Fruit fly (Drosophila melanogaster) whole organism, embryonic: ENCODE results near the gene Ac78C.
A peak's percentile ranks its signal among the peaks of the same experiment; 100 is the strongest.

Source experiments
- CG10366 ChIP-seq: fragments of 200-800 bp; sonication (Bioruptor generic); IDR thresholded peaks from 2 replicates; pipeline ENCODE4 v1.3.6; 2022; ENCODE audit warnings: missing biosample characterization, missing genetic modification characterization
- CG10654 ChIP-seq: fragments of 200-800 bp; sonication (Bioruptor generic); optimal IDR thresholded peaks from 2 replicates; lab custom pipeline; 2016; ENCODE audit warnings: missing biosample characterization, missing genetic modification characterization
- CG11093 ChIP-seq: fragments of 200-800 bp; sonication (Bioruptor generic); IDR thresholded peaks from 3 replicates; pipeline ENCODE4 v1.3.6; 2022; ENCODE audit warnings: missing biosample characterization, missing genetic modification characterization
- CG12219 ChIP-seq: fragments of 200-800 bp; sonication (Bioruptor generic); optimal IDR thresholded peaks from 3 replicates; lab custom pipeline; 2018; ENCODE audit warnings: missing biosample characterization, mild to moderate bottlenecking, missing genetic modification characterization
- CG15269 ChIP-seq: fragments of 200-800 bp; sonication (Bioruptor generic); optimal IDR thresholded peaks from 2 replicates; lab custom pipeline; 2018; ENCODE audit warnings: missing biosample characterization, mild to moderate bottlenecking, missing genetic modification characterization, moderate library complexity
- CG15696 ChIP-seq: fragments of 200-800 bp; sonication (Bioruptor generic); optimal IDR thresholded peaks from 2 replicates; lab custom pipeline; 2019; ENCODE audit warnings: missing biosample characterization, mild to moderate bottlenecking, missing genetic modification characterization, moderate library complexity
- CG17568 ChIP-seq: fragments of 200-800 bp; sonication (Bioruptor generic); optimal IDR thresholded peaks from 2 replicates; lab custom pipeline; 2018; ENCODE audit warnings: missing biosample characterization, mild to moderate bottlenecking, missing genetic modification characterization, moderate library complexity
- CG2202 ChIP-seq: fragments of 200-800 bp; sonication (Bioruptor generic); optimal IDR thresholded peaks from 2 replicates; lab custom pipeline; 2018; ENCODE audit warnings: missing biosample characterization, mild to moderate bottlenecking, missing genetic modification characterization
- CG2889 ChIP-seq: fragments of 200-800 bp; sonication (Bioruptor generic); IDR thresholded peaks from 3 replicates; pipeline ENCODE4 v1.3.6; 2022; ENCODE audit warnings: missing biosample characterization, missing genetic modification characterization
- CG4328 ChIP-seq: fragments of 200-800 bp; sonication (Bioruptor generic); optimal IDR thresholded peaks from 3 replicates; lab custom pipeline; 2017; ENCODE audit warnings: missing biosample characterization, missing genetic modification reagents, missing genetic modification characterization
- CG4404 ChIP-seq: fragments of 200-800 bp; sonication (Bioruptor generic); IDR thresholded peaks from 2 replicates; pipeline ENCODE4 v1.3.6; 2022; ENCODE audit warnings: missing biosample characterization, missing genetic modification characterization
- CG6689 ChIP-seq: fragments of 200-800 bp; sonication (Bioruptor generic); IDR thresholded peaks from 2 replicates; pipeline ENCODE4 v1.3.6; 2022; ENCODE audit warnings: missing biosample characterization, missing genetic modification characterization
- CG7987 ChIP-seq: fragments of 200-800 bp; sonication (Bioruptor generic); optimal IDR thresholded peaks from 2 replicates; lab custom pipeline; 2018; ENCODE audit warnings: missing biosample characterization, mild to moderate bottlenecking, missing genetic modification characterization, moderate library complexity
- CG9609 ChIP-seq: fragments of 200-800 bp; sonication (Bioruptor generic); optimal IDR thresholded peaks from 3 replicates; lab custom pipeline; 2016; ENCODE audit warnings: missing biosample characterization, missing genetic modification characterization
- D19A ChIP-seq: fragments of 200-800 bp; optimal IDR thresholded peaks from 3 replicates; lab custom pipeline; 2019; ENCODE audit warnings: missing biosample characterization, mild to moderate bottlenecking, missing genetic modification characterization, moderate library complexity
- Dek ChIP-seq: fragments of 200-800 bp; sonication (Bioruptor generic); optimal IDR thresholded peaks from 3 replicates; lab custom pipeline; 2019; ENCODE audit warnings: missing biosample characterization, mild to moderate bottlenecking, missing genetic modification characterization, moderate library complexity
- Dref ChIP-seq: fragments of 200-800 bp; sonication (Bioruptor generic); IDR thresholded peaks from 2 replicates; pipeline ENCODE4 v1.3.6; 2022; ENCODE audit warnings: missing biosample characterization, missing genetic modification characterization
- Drgx ChIP-seq: fragments of 200-800 bp; sonication (Bioruptor generic); IDR thresholded peaks from 2 replicates; pipeline ENCODE4 v1.3.6; 2022; ENCODE audit warnings: missing biosample characterization, missing genetic modification characterization
- ERR ChIP-seq: fragments of 200-800 bp; sonication (Bioruptor generic); optimal IDR thresholded peaks from 2 replicates; lab custom pipeline; 2016; ENCODE audit warnings: missing biosample characterization, missing genetic modification characterization
- Eip74EF ChIP-seq, 2 experiments: fragments of 200-800 bp in 1 of 2; fragments of >200 bp in 1 of 2; sonication (Bioruptor generic) in 1 of 2; optimal IDR thresholded peaks; 2 replicates each; lab custom pipeline; 2017 to 2019; ENCODE audit warnings: missing biosample characterization in 2 of 2, missing genetic modification characterization in 2 of 2, mild to moderate bottlenecking in 1 of 2, moderate library complexity in 1 of 2
- Elba2 ChIP-seq: fragments of 200-800 bp; sonication (Bioruptor generic); optimal IDR thresholded peaks from 3 replicates; lab custom pipeline; 2016; ENCODE audit warnings: missing biosample characterization, missing genetic modification characterization
- Hr39 ChIP-seq: fragments of >200 bp; optimal IDR thresholded peaks from 2 replicates; lab custom pipeline; 2017
- Hr51 ChIP-seq, 2 experiments: fragments of 200-800 bp; sonication (Bioruptor generic); optimal IDR thresholded peaks; 2 replicates in 1 of 2; 3 replicates in 1 of 2; lab custom pipeline; 2016 to 2018; ENCODE audit warnings: missing biosample characterization in 2 of 2, missing genetic modification characterization in 2 of 2, mild to moderate bottlenecking in 1 of 2, moderate library complexity in 1 of 2
- Lhr ChIP-seq: fragments of 200-800 bp; sonication (Bioruptor generic); optimal IDR thresholded peaks from 3 replicates; lab custom pipeline; 2017; ENCODE audit warnings: mild to moderate bottlenecking, missing biosample characterization, missing genetic modification reagents, missing genetic modification characterization
- Meics ChIP-seq: fragments of 200-800 bp; sonication (Bioruptor generic); optimal IDR thresholded peaks from 2 replicates; lab custom pipeline; 2017; ENCODE audit warnings: missing biosample characterization, mild to moderate bottlenecking, missing genetic modification characterization
- Mrtf ChIP-seq: fragments of 200-800 bp; sonication (Bioruptor generic); IDR thresholded peaks from 3 replicates; pipeline ENCODE4 v1.3.6; 2022; ENCODE audit warnings: missing biosample characterization, missing genetic modification characterization
- Neu2 ChIP-seq: fragments of 200-800 bp; sonication (Bioruptor generic); optimal IDR thresholded peaks from 3 replicates; lab custom pipeline; 2016; ENCODE audit warnings: missing biosample characterization, missing genetic modification characterization, borderline replicate concordance
- Sox102F ChIP-seq: fragments of 200-800 bp; sonication (Bioruptor generic); optimal IDR thresholded peaks from 2 replicates; lab custom pipeline; 2018; ENCODE audit warnings: missing biosample characterization, mild to moderate bottlenecking, missing genetic modification characterization, moderate library complexity
- Taf1 ChIP-seq: fragments of 200-800 bp; sonication (Bioruptor generic); IDR thresholded peaks from 2 replicates; pipeline ENCODE4 v1.3.6; 2022; ENCODE audit warnings: missing biosample characterization, missing genetic modification characterization
- Xrp1 ChIP-seq: fragments of 200-800 bp; sonication (Bioruptor generic); IDR thresholded peaks from 2 replicates; pipeline ENCODE4 v1.3.6; 2022; ENCODE audit warnings: missing biosample characterization, missing genetic modification characterization
- cad ChIP-seq: fragments of >200 bp; optimal IDR thresholded peaks from 2 replicates; lab custom pipeline; 2017; ENCODE audit warnings: missing biosample characterization, missing genetic modification characterization
- crol ChIP-seq: fragments of 200-800 bp; sonication (Bioruptor generic); IDR thresholded peaks from 2 replicates; pipeline ENCODE4 v1.3.6; 2022; ENCODE audit warnings: missing biosample characterization, missing genetic modification characterization
- dm ChIP-seq: fragments of 200-800 bp; sonication (Bioruptor generic); optimal IDR thresholded peaks from 3 replicates; lab custom pipeline; 2016; ENCODE audit warnings: missing biosample characterization, missing genetic modification characterization
- dmrt99B ChIP-seq: fragments of 200-800 bp; sonication (Bioruptor generic); optimal IDR thresholded peaks from 2 replicates; lab custom pipeline; 2018; ENCODE audit warnings: missing biosample characterization, mild to moderate bottlenecking, missing genetic modification characterization, moderate library complexity
- hb ChIP-seq: fragments of 200-800 bp; sonication (Bioruptor generic); IDR thresholded peaks from 3 replicates; pipeline ENCODE4 v1.3.6; 2022; ENCODE audit warnings: missing biosample characterization, missing genetic modification characterization; ENCODE audit not compliant: partially characterized antibody
- ken ChIP-seq: fragments of 200-800 bp; sonication (Bioruptor generic); IDR thresholded peaks from 3 replicates; pipeline ENCODE4 v1.3.6; 2022; ENCODE audit warnings: missing biosample characterization, missing genetic modification characterization
- nmo ChIP-seq: fragments of 200-800 bp; sonication (Bioruptor generic); optimal IDR thresholded peaks from 2 replicates; lab custom pipeline; 2018; ENCODE audit warnings: missing biosample characterization, mild to moderate bottlenecking, missing genetic modification characterization, moderate library complexity
- nom ChIP-seq: fragments of 200-800 bp; sonication (Bioruptor generic); optimal IDR thresholded peaks from 2 replicates; lab custom pipeline; 2017; ENCODE audit warnings: missing biosample characterization, missing genetic modification characterization, mild to moderate bottlenecking, moderate library complexity, missing genetic modification reagents
- prd ChIP-seq, 3 experiments: fragments of >200 bp in 2 of 3; fragments of 200-800 bp in 1 of 3; sonication (Bioruptor generic) in 1 of 3; optimal IDR thresholded peaks in 2 of 3; IDR thresholded peaks in 1 of 3; 2 replicates in 2 of 3; 3 replicates in 1 of 3; pipeline versions ENCODE4 v1.3.6 to Lab custom; 2017 to 2022; ENCODE audit warnings: missing biosample characterization in 1 of 3, missing genetic modification characterization in 1 of 3
- rib ChIP-seq: fragments of 200-800 bp; sonication (Bioruptor generic); IDR thresholded peaks from 2 replicates; pipeline ENCODE4 v1.3.6; 2022; ENCODE audit warnings: missing biosample characterization, missing genetic modification characterization
- row ChIP-seq: fragments of 200-800 bp; sonication (Bioruptor generic); IDR thresholded peaks from 3 replicates; pipeline ENCODE4 v1.3.6; 2022; ENCODE audit warnings: missing biosample characterization, missing genetic modification characterization
- slp2 ChIP-seq: fragments of 200-800 bp; sonication (Bioruptor generic); optimal IDR thresholded peaks from 2 replicates; lab custom pipeline; 2016; ENCODE audit warnings: missing biosample characterization, missing genetic modification characterization
- toy ChIP-seq: fragments of 200-800 bp; sonication (Bioruptor generic); IDR thresholded peaks from 2 replicates; pipeline ENCODE4 v1.3.6; 2022; ENCODE audit warnings: missing biosample characterization, missing genetic modification characterization

Gene Ac78C

DNA sequence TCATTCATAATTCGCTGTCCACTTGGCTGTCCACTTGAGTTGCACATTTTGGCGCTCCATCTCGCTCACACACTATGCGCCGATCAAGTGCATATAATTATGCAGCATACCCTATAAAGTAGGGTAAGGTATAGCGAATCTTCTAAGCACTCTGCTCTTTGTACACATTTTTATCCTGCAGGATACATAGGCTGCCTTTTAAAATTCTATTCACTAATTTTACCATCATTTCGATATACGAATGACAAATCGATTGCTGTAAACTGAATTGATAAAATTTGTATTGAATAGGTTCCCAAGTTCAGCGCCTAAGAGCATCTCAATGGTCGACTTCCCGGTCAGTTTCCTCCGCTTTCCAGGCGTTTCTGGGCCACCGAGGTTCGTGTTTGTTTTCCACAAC, 58.7 kb downstream of the Ac78C start (continued):
- TF ChIP-seq Dek (tag; lab: Kevin White, UChicago) (no peak), row (GFP tag; lab: Robert Waterston, UW) (no peak), CG10366 (GFP tag; lab: Robert Waterston, UW) (no peak), Drgx (GFP tag; lab: Robert Waterston, UW) (peak; percentile 38; the same call in 1 of the 2 replicates), dmrt99B (tag; lab: Kevin White, UChicago) (peak; percentile 50), Mrtf (GFP tag; lab: Robert Waterston, UW) (no peak), rib (GFP tag; lab: Robert Waterston, UW) (no peak), CG4328 (no peak), dm (GFP tag; lab: Kevin White, UChicago) (no peak), Xrp1 (no peak), CG9609 (GFP tag; lab: Kevin White, UChicago) (no peak), CG4404 (no peak), Neu2 (GFP tag; lab: Kevin White, UChicago) (no peak), slp2 (GFP tag; lab: Kevin White, UChicago) (no peak), CG12219 (GFP tag; lab: Kevin White, UChicago) (no peak), CG2202 (tag; lab: Kevin White, UChicago) (no peak), Hr51 (GFP tag; optimal IDR thresholded peaks at IDR 0.05; lab: Kevin White, UChicago) (peak in 1 of 2 experiments; percentile 33), Eip74EF (GFP tag; optimal IDR thresholded peaks at IDR 0.05; lab: Kevin White, UChicago) (no peak), Lhr (GFP tag; lab: Kevin White, UChicago) (no peak), toy (GFP tag; lab: Robert Waterston, UW) (no peak), D19A (peak; percentile 60), nom (no peak), CG17568 (GFP tag; lab: Kevin White, UChicago) (no peak)

DNA sequence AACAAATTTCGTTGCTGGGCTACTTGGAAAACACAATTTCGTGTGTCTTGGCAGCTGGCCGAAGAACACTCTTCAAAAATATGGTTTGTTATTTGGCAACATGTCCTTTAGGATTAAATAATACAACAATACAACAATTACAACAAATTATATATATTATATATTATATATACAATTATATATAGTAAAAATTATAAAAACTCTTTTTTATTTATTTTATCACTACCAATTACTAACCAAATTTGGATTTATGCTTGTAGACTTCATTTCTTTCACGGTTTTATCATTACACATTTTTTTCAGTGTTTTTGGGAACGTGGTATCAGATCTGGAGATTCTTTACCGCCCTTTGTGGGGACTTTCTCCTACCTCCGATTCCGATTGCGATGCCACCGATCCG, 63.3 kb downstream of the Ac78C start:
- no peak for TF ChIP-seq Dref (GFP tag; lab: Robert Waterston, UW)
- TF ChIP-seq CG11093 (GFP tag; lab: Robert Waterston, UW), result no peak
- no peak for TF ChIP-seq Elba2
- no peak for TF ChIP-seq CG7987

DNA sequence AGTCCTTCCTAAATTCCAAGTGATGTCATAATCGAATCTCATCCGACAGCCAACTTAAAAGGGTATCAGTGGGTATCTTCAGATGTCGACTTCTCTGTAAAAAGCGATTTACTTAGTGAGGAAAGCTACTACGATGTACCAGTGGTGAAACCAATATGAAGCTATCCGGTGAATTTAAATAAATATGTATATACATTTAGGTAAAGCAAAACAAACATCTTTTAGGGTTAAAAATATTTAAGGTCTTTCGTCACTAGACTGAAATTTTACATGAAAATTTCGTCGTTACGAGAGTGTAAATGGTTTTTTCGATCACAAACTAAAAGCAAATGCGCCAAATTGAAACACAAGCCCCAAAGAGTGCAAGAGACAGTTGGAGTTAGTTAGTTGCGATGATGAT, 64.8 kb downstream of the Ac78C start:
- no peak for TF ChIP-seq CG15696 (tag; lab: Kevin White, UChicago)
- peak; percentile 18 for TF ChIP-seq Meics (GFP tag; lab: Kevin White, UChicago)
- TF ChIP-seq prd (optimal IDR thresholded peaks at IDR 0.05; lab: Kevin White, UChicago), result no peak
- peak; percentile 38; the same call in 1 of the 3 replicates for TF ChIP-seq prd (GFP tag; IDR thresholded peaks at IDR 0.05; lab: Robert Waterston, UW)
- TF ChIP-seq CG6689 (GFP tag; lab: Robert Waterston, UW), result 0 out of 2 replicates have a peak, but pooled peaks have one; percentile 12
- no peak for TF ChIP-seq Taf1
- TF ChIP-seq Sox102F (GFP tag; lab: Kevin White, UChicago), result peak; percentile 0
- 0 out of 2 replicates have a peak, but pooled peaks have one; percentile 12 for TF ChIP-seq Xrp1
- TF ChIP-seq, all 482 proteins: peak for 5

DNA sequence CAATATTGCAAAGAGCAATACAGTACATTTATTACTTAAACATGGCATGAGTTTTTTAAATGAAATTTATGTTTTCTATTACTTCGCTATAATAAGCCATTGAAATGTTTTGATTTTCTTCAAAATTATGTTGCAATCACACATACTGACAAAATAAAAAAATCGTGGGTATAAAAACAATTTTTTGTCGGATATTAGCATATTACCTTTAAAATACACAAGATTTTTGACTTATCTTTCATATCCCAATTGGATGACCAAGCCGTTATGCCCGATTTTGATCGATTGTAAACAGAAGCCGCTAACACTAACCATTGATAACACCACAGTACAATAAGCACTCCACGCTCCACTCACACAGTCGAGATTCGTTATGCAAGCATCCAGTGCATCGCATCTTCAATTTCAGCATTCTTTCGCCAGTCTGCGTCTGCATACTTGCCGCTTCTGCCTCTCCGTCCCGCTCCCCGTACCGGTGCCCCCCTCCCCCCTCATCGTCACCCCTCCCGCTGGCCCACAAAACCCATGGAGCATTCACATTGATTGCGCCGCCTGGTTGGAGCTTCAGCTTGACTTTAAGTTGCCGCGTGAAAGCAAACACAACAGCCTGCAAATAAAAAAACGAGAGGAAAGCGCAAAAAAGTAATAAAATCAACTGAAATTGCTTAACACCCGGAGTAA, 67.3 kb downstream of the Ac78C start:
- TF ChIP-seq nmo (GFP tag; lab: Kevin White, UChicago) (no peak), ERR (GFP tag; lab: Kevin White, UChicago) (no peak), CG10654 (no peak), cad (GFP tag; lab: Kevin White, UChicago) (no peak), CG15269 (tag; lab: Kevin White, UChicago) (no peak), hb (GFP tag; lab: Robert Waterston, UW) (no peak), CG2889 (no peak), Hr39 (lab: Kevin White, UChicago) (peak; percentile 16), nom (peak; percentile 14), crol (GFP tag; lab: Robert Waterston, UW) (peak; percentile 92), ken (0 out of 3 replicates have a peak, but pooled peaks have one; percentile 27)
